Worm (Caenorhabditis elegans) whole organism, L4 larva: ENCODE measurements around the gene mel-11.

ENCODE experiments used
- F49E8.2 ChIP-seq: sonication (generic microtip); optimal IDR thresholded peaks from 2 replicates; lab custom pipeline; 2016; ENCODE audit warnings: missing compliant biosample characterization, mild to moderate bottlenecking, missing genetic modification characterization, borderline replicate concordance
- T20F7.1 ChIP-seq: fragments of 200-800 bp; sonication (Bioruptor generic); optimal IDR thresholded peaks from 2 replicates; lab custom pipeline; 2018; ENCODE audit warnings: mild to moderate bottlenecking, missing genetic modification characterization, missing compliant biosample characterization
- ceh-28 ChIP-seq: fragments of 150-350 bp; optimal IDR thresholded peaks from 2 replicates; lab custom pipeline; 2014; ENCODE audit warnings: missing biosample characterization, missing genetic modification reagents, missing genetic modification characterization
- ceh-82 ChIP-seq: sonication (generic microtip); optimal IDR thresholded peaks from 2 replicates; lab custom pipeline; 2017; ENCODE audit warnings: missing biosample characterization, missing genetic modification characterization
- hlh-11 ChIP-seq: fragments of 200-800 bp; sonication (Bioruptor generic); optimal IDR thresholded peaks from 2 replicates; lab custom pipeline; 2018; ENCODE audit warnings: mild to moderate bottlenecking, missing genetic modification characterization, missing compliant biosample characterization
- jun-1 ChIP-seq: fragments of 150-350 bp; optimal IDR thresholded peaks from 2 replicates; lab custom pipeline; 2014; ENCODE audit warnings: missing biosample characterization, missing genetic modification reagents, missing genetic modification characterization
- lim-7 ChIP-seq: fragments of 200-800 bp; sonication (Bioruptor generic); IDR thresholded peaks from 2 replicates; pipeline ENCODE4 v1.3.6; 2022; ENCODE audit warnings: missing genetic modification characterization, missing compliant biosample characterization
- madf-5 ChIP-seq, 2 experiments: fragments of 200-800 bp; sonication (Bioruptor generic); IDR thresholded peaks; 2 replicates each; pipeline ENCODE4 v1.3.6; 2022; ENCODE audit warnings: missing compliant biosample characterization in 2 of 2, missing genetic modification characterization in 2 of 2
- nhr-28 ChIP-seq: fragments of 150-350 bp; optimal IDR thresholded peaks from 2 replicates; lab custom pipeline; 2014; ENCODE audit warnings: missing biosample characterization, missing genetic modification characterization
- nhr-41 ChIP-seq: fragments of 200-800 bp; sonication (Bioruptor generic); IDR thresholded peaks from 2 replicates; pipeline ENCODE4 v1.3.6; 2022; ENCODE audit warnings: missing genetic modification reagents, missing genetic modification characterization, missing compliant biosample characterization
- nhr-6 ChIP-seq: fragments of 150-350 bp; optimal IDR thresholded peaks from 2 replicates; lab custom pipeline; 2014; ENCODE audit warnings: missing biosample characterization, missing genetic modification characterization
- pha-4 ChIP-seq, 2 experiments: fragments of 150-350 bp in 1 of 2; fragments of 200-800 bp in 1 of 2; sonication (Bioruptor generic) in 1 of 2; IDR thresholded peaks in 1 of 2; optimal IDR thresholded peaks in 1 of 2; 2 replicates each; pipeline versions ENCODE4 v1.3.6 to Lab custom; 2014 to 2022; ENCODE audit warnings: missing genetic modification characterization in 2 of 2, missing genetic modification reagents in 2 of 2, missing biosample characterization in 1 of 2, missing compliant biosample characterization in 1 of 2
- ztf-11 ChIP-seq: fragments of 150-350 bp; optimal IDR thresholded peaks from 2 replicates; lab custom pipeline; 2014; ENCODE audit warnings: missing biosample characterization, missing genetic modification characterization

- no peak for TF ChIP-seq jun-1
- no peak for TF ChIP-seq pha-4 (GFP tag; IDR thresholded peaks at IDR 0.05; lab: Robert Waterston, UW)
- TF ChIP-seq pha-4 (tag; optimal IDR thresholded peaks at IDR 0.05; lab: Kevin White, UChicago): no peak
- TF ChIP-seq nhr-28: no peak
- no peak for TF ChIP-seq ztf-11
- TF ChIP-seq T20F7.1 (GFP tag; lab: Kevin White, UChicago): no peak
- no peak for TF ChIP-seq nhr-6 (tag; lab: Kevin White, UChicago)
- no peak for TF ChIP-seq nhr-41 (GFP tag; lab: Robert Waterston, UW)
- TF ChIP-seq lim-7 (GFP tag; lab: Robert Waterston, UW): no peak
- TF ChIP-seq ceh-82 (tag; lab: Kevin White, UChicago): no peak
- no peak for TF ChIP-seq F49E8.2 (tag; lab: Kevin White, UChicago)
- TF ChIP-seq hlh-11 (tag; lab: Kevin White, UChicago): no peak
- no peak for TF ChIP-seq madf-5 (GFP tag; IDR thresholded peaks at IDR 0.05; lab: Robert Waterston, UW)
- TF ChIP-seq ceh-28 (tag; lab: Kevin White, UChicago): no peak
Observed at ce11 chrII:9407469-9407868, 49.1 kb downstream of the mel-11 start, which contains the start of gene arrd-2.
